Fruit fly (Drosophila melanogaster) whole organism, embryonic: ENCODE measurements around the gene brv3.

Experiments
- Antp ChIP-seq: fragments of 200-800 bp; sonication (Bioruptor generic); optimal IDR thresholded peaks from 3 replicates; lab custom pipeline; 2016; ENCODE audit warnings: missing biosample characterization, missing genetic modification characterization
- B-H1 ChIP-seq: fragments of 200-800 bp; sonication (Bioruptor generic); IDR thresholded peaks from 3 replicates; pipeline ENCODE4 v1.3.6; 2022; ENCODE audit warnings: missing biosample characterization, missing genetic modification characterization
- B-H2 ChIP-seq: fragments of 200-800 bp; sonication (Bioruptor generic); optimal IDR thresholded peaks from 2 replicates; lab custom pipeline; 2018; ENCODE audit warnings: missing biosample characterization, mild to moderate bottlenecking, missing genetic modification characterization
- CG10209 ChIP-seq: fragments of 200-800 bp; sonication (Bioruptor generic); optimal IDR thresholded peaks from 3 replicates; lab custom pipeline; 2017; ENCODE audit warnings: missing biosample characterization, mild to moderate bottlenecking, missing genetic modification characterization, missing genetic modification reagents
- CG10267 ChIP-seq: fragments of 200-800 bp; sonication (Bioruptor generic); optimal IDR thresholded peaks from 2 replicates; lab custom pipeline; 2018; ENCODE audit warnings: missing biosample characterization, mild to moderate bottlenecking, missing genetic modification characterization, moderate library complexity
- CG10321 ChIP-seq: fragments of 200-800 bp; sonication (Bioruptor generic); IDR thresholded peaks from 2 replicates; pipeline ENCODE4 v1.3.6; 2022; ENCODE audit warnings: missing biosample characterization, missing genetic modification characterization
- CG10979 ChIP-seq: fragments of 200-800 bp; sonication (Bioruptor generic); optimal IDR thresholded peaks from 2 replicates; lab custom pipeline; 2018; ENCODE audit warnings: missing biosample characterization, mild to moderate bottlenecking, missing genetic modification characterization, moderate library complexity
- CG12104 ChIP-seq: fragments of 200-800 bp; sonication (Bioruptor generic); optimal IDR thresholded peaks from 3 replicates; lab custom pipeline; 2016; ENCODE audit warnings: missing biosample characterization, missing genetic modification characterization
- CG17359 ChIP-seq: fragments of 200-800 bp; sonication (Bioruptor generic); optimal IDR thresholded peaks from 3 replicates; lab custom pipeline; 2018; ENCODE audit warnings: missing biosample characterization, mild to moderate bottlenecking, missing genetic modification characterization, moderate library complexity
- CG2199 ChIP-seq: fragments of 200-800 bp; sonication (Bioruptor generic); IDR thresholded peaks from 3 replicates; pipeline ENCODE4 v1.3.6; 2022; ENCODE audit warnings: missing biosample characterization, missing genetic modification characterization
- CG2875 ChIP-seq: fragments of 200-800 bp; sonication (Bioruptor generic); optimal IDR thresholded peaks from 2 replicates; lab custom pipeline; 2017; ENCODE audit warnings: missing biosample characterization, mild to moderate bottlenecking, missing genetic modification characterization, missing genetic modification reagents
- CG30403 ChIP-seq: fragments of 200-800 bp; sonication (Bioruptor generic); optimal IDR thresholded peaks from 3 replicates; lab custom pipeline; 2016; ENCODE audit warnings: missing biosample characterization, missing genetic modification characterization
- CG4617 ChIP-seq: fragments of 200-800 bp; sonication (Bioruptor generic); optimal IDR thresholded peaks from 3 replicates; lab custom pipeline; 2016; ENCODE audit warnings: missing biosample characterization, missing genetic modification characterization, borderline replicate concordance
- CG6813 ChIP-seq: fragments of 200-800 bp; sonication (Bioruptor generic); optimal IDR thresholded peaks from 2 replicates; lab custom pipeline; 2017; ENCODE audit warnings: missing biosample characterization, missing genetic modification characterization, mild to moderate bottlenecking, moderate library complexity, missing genetic modification reagents
- CG7556 ChIP-seq: fragments of 200-800 bp; sonication (Bioruptor generic); optimal IDR thresholded peaks from 2 replicates; lab custom pipeline; 2017; ENCODE audit warnings: missing biosample characterization, mild to moderate bottlenecking, missing genetic modification characterization
- CG8388 ChIP-seq: fragments of 200-800 bp; sonication (Bioruptor generic); optimal IDR thresholded peaks from 2 replicates; lab custom pipeline; 2019; ENCODE audit warnings: missing biosample characterization, mild to moderate bottlenecking, missing genetic modification characterization, moderate library complexity
- CG9215 ChIP-seq: fragments of 200-800 bp; sonication (Bioruptor generic); IDR thresholded peaks from 2 replicates; pipeline ENCODE4 v1.3.6; 2022; ENCODE audit warnings: missing biosample characterization, missing genetic modification characterization
- CG9437 ChIP-seq: fragments of 200-800 bp; sonication (Bioruptor generic); optimal IDR thresholded peaks from 2 replicates; lab custom pipeline; 2018; ENCODE audit warnings: missing biosample characterization, mild to moderate bottlenecking, missing genetic modification characterization
- Fer1 ChIP-seq: fragments of 200-800 bp; sonication (Bioruptor generic); optimal IDR thresholded peaks from 2 replicates; lab custom pipeline; 2017; ENCODE audit warnings: missing biosample characterization, mild to moderate bottlenecking, missing genetic modification characterization
- HLH4C ChIP-seq: fragments of 200-800 bp; sonication (Bioruptor generic); IDR thresholded peaks from 3 replicates; pipeline ENCODE4 v1.3.6; 2022; ENCODE audit warnings: missing biosample characterization, missing genetic modification characterization; ENCODE audit not compliant: partially characterized antibody
- HLH54F ChIP-seq: fragments of 200-800 bp; sonication (Bioruptor generic); optimal IDR thresholded peaks from 3 replicates; lab custom pipeline; 2016; ENCODE audit warnings: missing biosample characterization, missing genetic modification characterization
- Hey ChIP-seq: fragments of 200-800 bp; sonication (Bioruptor generic); optimal IDR thresholded peaks from 3 replicates; lab custom pipeline; 2018; ENCODE audit warnings: missing biosample characterization, mild to moderate bottlenecking, missing genetic modification characterization
- Hmr ChIP-seq: fragments of 200-800 bp; sonication (Bioruptor generic); optimal IDR thresholded peaks from 3 replicates; lab custom pipeline; 2017; ENCODE audit warnings: mild to moderate bottlenecking, missing biosample characterization, missing genetic modification reagents, missing genetic modification characterization
- Hr3 ChIP-seq: fragments of 200-800 bp; sonication (Bioruptor generic); optimal IDR thresholded peaks from 3 replicates; lab custom pipeline; 2016; ENCODE audit warnings: missing biosample characterization, missing genetic modification characterization
- NC2α ChIP-seq: fragments of 200-800 bp; sonication (Bioruptor generic); optimal IDR thresholded peaks from 2 replicates; lab custom pipeline; 2016; ENCODE audit warnings: missing biosample characterization, missing genetic modification characterization
- Nf-YC ChIP-seq: fragments of 200-800 bp; optimal IDR thresholded peaks from 3 replicates; lab custom pipeline; 2019; ENCODE audit warnings: missing biosample characterization, mild to moderate bottlenecking, missing genetic modification characterization, moderate library complexity
- Oli ChIP-seq: fragments of 200-800 bp; sonication (Bioruptor generic); optimal IDR thresholded peaks from 2 replicates; lab custom pipeline; 2018; ENCODE audit warnings: missing biosample characterization, mild to moderate bottlenecking, missing genetic modification characterization, moderate library complexity
- Ravus ChIP-seq: fragments of 200-800 bp; sonication (Bioruptor generic); IDR thresholded peaks from 2 replicates; pipeline ENCODE4 v1.3.6; 2022; ENCODE audit warnings: missing biosample characterization, missing genetic modification characterization
- caup ChIP-seq: fragments of 200-800 bp; sonication (Bioruptor generic); optimal IDR thresholded peaks from 3 replicates; lab custom pipeline; 2017; ENCODE audit warnings: missing biosample characterization, mild to moderate bottlenecking, missing genetic modification characterization, moderate library complexity; ENCODE audit not compliant: severe bottlenecking
- da ChIP-seq: fragments of 200-800 bp; sonication (Bioruptor generic); optimal IDR thresholded peaks from 2 replicates; lab custom pipeline; 2016; ENCODE audit warnings: missing biosample characterization, missing genetic modification characterization
- dan ChIP-seq: fragments of 200-800 bp; sonication (Bioruptor generic); IDR thresholded peaks from 2 replicates; pipeline ENCODE4 v1.3.6; 2022; ENCODE audit warnings: missing biosample characterization, missing genetic modification characterization
- emc ChIP-seq: fragments of 200-800 bp; sonication (Bioruptor generic); optimal IDR thresholded peaks from 2 replicates; lab custom pipeline; 2016; ENCODE audit warnings: missing biosample characterization, missing genetic modification characterization
- exex ChIP-seq: fragments of 200-800 bp; sonication (Bioruptor generic); optimal IDR thresholded peaks from 4 replicates; lab custom pipeline; 2018; ENCODE audit warnings: missing biosample characterization, mild to moderate bottlenecking, missing genetic modification characterization, moderate library complexity
- knrl ChIP-seq: fragments of 200-800 bp; sonication (Bioruptor generic); IDR thresholded peaks from 3 replicates; pipeline ENCODE4 v1.3.6; 2022; ENCODE audit warnings: missing biosample characterization, missing genetic modification characterization; ENCODE audit not compliant: partially characterized antibody
- lmd ChIP-seq: fragments of 200-800 bp; sonication (Bioruptor generic); IDR thresholded peaks from 2 replicates; pipeline ENCODE4 v1.3.6; 2022; ENCODE audit warnings: missing biosample characterization, missing genetic modification characterization
- nom ChIP-seq: fragments of 200-800 bp; sonication (Bioruptor generic); optimal IDR thresholded peaks from 2 replicates; lab custom pipeline; 2017; ENCODE audit warnings: missing biosample characterization, missing genetic modification characterization, mild to moderate bottlenecking, moderate library complexity, missing genetic modification reagents
- org-1 ChIP-seq: fragments of 200-800 bp; sonication (Bioruptor generic); optimal IDR thresholded peaks from 2 replicates; lab custom pipeline; 2017; ENCODE audit warnings: missing biosample characterization, missing genetic modification characterization
- phol ChIP-seq: fragments of 200-800 bp; sonication (Bioruptor generic); optimal IDR thresholded peaks from 3 replicates; lab custom pipeline; 2018; ENCODE audit warnings: missing biosample characterization, mild to moderate bottlenecking, missing genetic modification characterization, moderate library complexity
- pita ChIP-seq: fragments of 200-800 bp; sonication (Bioruptor generic); optimal IDR thresholded peaks from 2 replicates; lab custom pipeline; 2017; ENCODE audit warnings: missing biosample characterization, mild to moderate bottlenecking, missing genetic modification characterization
- prd ChIP-seq, 3 experiments: fragments of >200 bp in 2 of 3; fragments of 200-800 bp in 1 of 3; sonication (Bioruptor generic) in 1 of 3; optimal IDR thresholded peaks in 2 of 3; IDR thresholded peaks in 1 of 3; 2 replicates in 2 of 3; 3 replicates in 1 of 3; pipeline versions ENCODE4 v1.3.6 to Lab custom; 2017 to 2022; ENCODE audit warnings: missing biosample characterization in 1 of 3, missing genetic modification characterization in 1 of 3
- ranshi ChIP-seq: fragments of 200-800 bp; sonication (Bioruptor generic); IDR thresholded peaks from 2 replicates; pipeline ENCODE4 v1.3.6; 2022; ENCODE audit warnings: missing biosample characterization, missing genetic modification characterization
- run ChIP-seq: fragments of 200-800 bp; sonication (Bioruptor generic); optimal IDR thresholded peaks from 3 replicates; lab custom pipeline; 2018; ENCODE audit warnings: missing biosample characterization, mild to moderate bottlenecking, missing genetic modification characterization
- sens-2 ChIP-seq: fragments of 200-800 bp; sonication (Bioruptor generic); IDR thresholded peaks from 2 replicates; pipeline ENCODE4 v1.3.6; 2022; ENCODE audit warnings: missing biosample characterization, missing genetic modification characterization
- sim ChIP-seq: fragments of 200-800 bp; sonication (Bioruptor generic); IDR thresholded peaks from 2 replicates; pipeline ENCODE4 v1.3.6; 2022; ENCODE audit warnings: missing biosample characterization, missing genetic modification characterization
- slbo ChIP-seq: fragments of 200-800 bp; sonication (Bioruptor generic); IDR thresholded peaks from 2 replicates; pipeline ENCODE4 v1.3.6; 2022; ENCODE audit warnings: missing biosample characterization, missing genetic modification characterization
- sr ChIP-seq: fragments of 200-800 bp; sonication (Bioruptor generic); IDR thresholded peaks from 3 replicates; pipeline ENCODE4 v1.3.6; 2022; ENCODE audit warnings: missing biosample characterization, missing genetic modification characterization
- tap ChIP-seq: fragments of 200-800 bp; optimal IDR thresholded peaks from 3 replicates; lab custom pipeline; 2019; ENCODE audit warnings: missing biosample characterization, mild to moderate bottlenecking, missing genetic modification characterization, moderate library complexity
- tna ChIP-seq: fragments of 200-800 bp; sonication (Bioruptor generic); IDR thresholded peaks from 2 replicates; pipeline ENCODE4 v1.3.6; 2022; ENCODE audit warnings: missing biosample characterization, missing genetic modification characterization; ENCODE audit not compliant: partially characterized antibody
- tup ChIP-seq: fragments of 200-800 bp; sonication (Bioruptor generic); optimal IDR thresholded peaks from 2 replicates; lab custom pipeline; 2016; ENCODE audit warnings: missing biosample characterization, mild to moderate bottlenecking, missing genetic modification characterization, moderate library complexity
- tx ChIP-seq: fragments of 200-800 bp; sonication (Bioruptor generic); optimal IDR thresholded peaks from 2 replicates; lab custom pipeline; 2016; ENCODE audit warnings: missing biosample characterization, missing genetic modification characterization

Gene brv3

dm6 chrX:2593753-2594096 is 30.6 kb downstream of the brv3 start (continued):
- TF ChIP-seq prd (optimal IDR thresholded peaks at IDR 0.05; lab: Kevin White, UChicago) = no peak
- TF ChIP-seq prd (GFP tag; IDR thresholded peaks at IDR 0.05; lab: Robert Waterston, UW) = peak; percentile 96
- peak; percentile 60 for TF ChIP-seq CG10267
- peak; percentile 97 for TF ChIP-seq Antp (GFP tag; lab: Kevin White, UChicago)
- TF ChIP-seq sens-2 (GFP tag; lab: Robert Waterston, UW) = peak; percentile 87
- TF ChIP-seq CG17359 (tag; lab: Kevin White, UChicago) = peak; percentile 92
- TF ChIP-seq HLH4C (GFP tag; lab: Robert Waterston, UW) = no peak
- peak; percentile 83 for TF ChIP-seq CG7556 (GFP tag; lab: Kevin White, UChicago)
- TF ChIP-seq tup (GFP tag; lab: Kevin White, UChicago) = peak; percentile 74
- peak; percentile 95 for TF ChIP-seq ranshi (GFP tag; lab: Robert Waterston, UW)
- TF ChIP-seq sr = peak; percentile 86
- peak; percentile 91 for TF ChIP-seq HLH54F
- TF ChIP-seq CG9215 (GFP tag; lab: Robert Waterston, UW) = peak; percentile 92
- TF ChIP-seq slbo (GFP tag; lab: Robert Waterston, UW) = peak; percentile 98
- TF ChIP-seq CG9437 (GFP tag; lab: Kevin White, UChicago) = peak; percentile 58
- peak; percentile 92 for TF ChIP-seq emc (GFP tag; lab: Kevin White, UChicago)
- peak; percentile 66 for TF ChIP-seq da
- peak; percentile 83 for TF ChIP-seq exex
- peak; percentile 90 for TF ChIP-seq CG30403 (GFP tag; lab: Kevin White, UChicago)
- peak; percentile 66 for TF ChIP-seq run (tag; lab: Kevin White, UChicago)
- TF ChIP-seq tx (GFP tag; lab: Kevin White, UChicago) = peak; percentile 86
- peak; percentile 86 for TF ChIP-seq tap (tag; lab: Kevin White, UChicago)
- TF ChIP-seq CG12104 = peak; percentile 75
- peak; percentile 95 for TF ChIP-seq Hmr (GFP tag; lab: Kevin White, UChicago)
- peak; percentile 93 for TF ChIP-seq caup (GFP tag; lab: Kevin White, UChicago)
- peak; percentile 96 for TF ChIP-seq lmd (GFP tag; lab: Robert Waterston, UW)
- peak; percentile 61 for TF ChIP-seq Nf-YC (tag; lab: Kevin White, UChicago)
- TF ChIP-seq Oli = peak; percentile 90
- TF ChIP-seq Hr3 = peak; percentile 84
- TF ChIP-seq CG10979 = peak; percentile 77
- TF ChIP-seq nom (GFP tag; lab: Kevin White, UChicago) = peak; percentile 50
- peak; percentile 66 for TF ChIP-seq CG10321 (GFP tag; lab: Robert Waterston, UW)
- TF ChIP-seq tna (GFP tag; lab: Robert Waterston, UW) = no peak
- TF ChIP-seq CG8388 (GFP tag; lab: Kevin White, UChicago) = no peak
- TF ChIP-seq pita (GFP tag; lab: Kevin White, UChicago) = no peak
- TF ChIP-seq org-1 (GFP tag; lab: Kevin White, UChicago) = peak; percentile 89
- TF ChIP-seq CG2875 (GFP tag; lab: Kevin White, UChicago) = peak; percentile 62
- TF ChIP-seq CG4617 (GFP tag; lab: Kevin White, UChicago) = peak; percentile 63
- TF ChIP-seq Fer1 = peak; percentile 95
- TF ChIP-seq Hey (tag; lab: Kevin White, UChicago) = peak; percentile 68
- TF ChIP-seq phol = peak; percentile 80
- peak; percentile 90 for TF ChIP-seq CG10209
- TF ChIP-seq CG6813 (GFP tag; lab: Kevin White, UChicago) = peak; percentile 91
- peak; percentile 82 for TF ChIP-seq Ravus (GFP tag; lab: Robert Waterston, UW)
- TF ChIP-seq CG2199 (GFP tag; lab: Robert Waterston, UW) = peak; percentile 80; the same call in 2 of the 3 replicates
- TF ChIP-seq sim (GFP tag; lab: Robert Waterston, UW) = peak; percentile 75
- no peak for TF ChIP-seq knrl (GFP tag; lab: Robert Waterston, UW)
- TF ChIP-seq B-H2 = peak; percentile 35
- TF ChIP-seq dan (GFP tag; lab: Robert Waterston, UW) = peak; percentile 63
- peak; percentile 49 for TF ChIP-seq NC2α
- TF ChIP-seq B-H1 (GFP tag; lab: Robert Waterston, UW) = peak; percentile 91
